Worm (Caenorhabditis elegans) whole organism, late embryonic: ENCODE data around the gene fbxa-202.

Source experiments
- T23F11.4 ChIP-seq: fragments of 200-800 bp; sonication (Bioruptor generic); optimal IDR thresholded peaks from 2 replicates; lab custom pipeline; 2018; ENCODE audit warnings: mild to moderate bottlenecking, missing genetic modification characterization, missing compliant biosample characterization
- ama-1 ChIP-seq: fragments of 150-350 bp; optimal IDR thresholded peaks from 2 replicates; lab custom pipeline; 2014
- ceh-14 ChIP-seq: sonication (generic microtip); optimal IDR thresholded peaks from 2 replicates; lab custom pipeline; 2016; ENCODE audit warnings: missing genotype, missing genetic modification characterization, missing compliant biosample characterization
- ceh-22 ChIP-seq: sonication (generic microtip); optimal IDR thresholded peaks from 2 replicates; lab custom pipeline; 2017; ENCODE audit warnings: missing biosample characterization, missing genetic modification characterization
- ceh-6 ChIP-seq: fragments of 200-800 bp; sonication (Bioruptor generic); optimal IDR thresholded peaks from 2 replicates; lab custom pipeline; 2018; ENCODE audit warnings: mild to moderate bottlenecking, missing genetic modification characterization, missing compliant biosample characterization
- elt-2 ChIP-seq: sonication (generic microtip); optimal IDR thresholded peaks from 2 replicates; lab custom pipeline; 2016; ENCODE audit warnings: missing genetic modification reagents, missing genetic modification characterization, missing compliant biosample characterization
- hlh-30 ChIP-seq: sonication (generic microtip); optimal IDR thresholded peaks from 2 replicates; lab custom pipeline; 2017; ENCODE audit warnings: antibody characterized with exemption, missing genetic modification characterization, missing compliant biosample characterization; ENCODE audit not compliant: insufficient read depth
- nhr-11 ChIP-seq: fragments of 150-350 bp; optimal IDR thresholded peaks from 2 replicates; lab custom pipeline; 2014; ENCODE audit warnings: missing biosample characterization, missing genetic modification characterization
- pag-3 ChIP-seq: sonication (generic microtip); optimal IDR thresholded peaks from 2 replicates; lab custom pipeline; 2016; ENCODE audit warnings: missing compliant biosample characterization, missing genetic modification characterization, borderline replicate concordance
- sox-4 ChIP-seq: sonication (generic microtip); optimal IDR thresholded peaks from 2 replicates; lab custom pipeline; 2017; ENCODE audit warnings: mild to moderate bottlenecking, missing genetic modification characterization, inconsistent platforms, missing compliant biosample characterization
- unc-55 ChIP-seq: sonication (generic microtip); optimal IDR thresholded peaks from 2 replicates; lab custom pipeline; 2017; ENCODE audit warnings: missing biosample characterization, missing genetic modification reagents, missing genetic modification characterization

DNA sequence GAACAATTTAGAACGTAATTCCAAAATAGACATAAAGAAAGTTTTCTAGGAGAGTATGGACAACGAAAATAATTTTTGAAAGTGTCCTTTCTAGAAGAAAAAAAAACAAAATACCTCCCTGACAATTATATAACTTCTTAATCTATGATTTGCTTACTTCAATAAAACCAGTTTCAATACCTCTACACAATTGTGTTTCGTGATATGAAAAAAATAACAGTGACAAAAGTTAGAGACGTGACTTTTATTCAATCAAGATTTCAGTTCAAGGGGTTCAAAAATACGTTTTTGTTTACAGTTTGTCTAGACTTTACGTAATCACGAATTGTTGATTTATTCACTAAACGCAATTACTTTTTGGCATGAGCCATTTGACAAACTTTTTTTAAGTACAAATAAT lies 5.8 kb upstream of the fbxa-202 start:
- TF ChIP-seq ceh-14 (tag; lab: Kevin White, UChicago) = no peak
- no peak for TF ChIP-seq T23F11.4 (GFP tag; lab: Kevin White, UChicago)
- no peak for TF ChIP-seq elt-2
- no peak for TF ChIP-seq nhr-11 (tag; lab: Kevin White, UChicago)
- TF ChIP-seq unc-55 (GFP tag; lab: Kevin White, UChicago) = no peak
- no peak for TF ChIP-seq ceh-6 (GFP tag; lab: Kevin White, UChicago)
- TF ChIP-seq ama-1 (lab: Kevin White, UChicago) = no peak
- TF ChIP-seq ceh-22 (tag; lab: Kevin White, UChicago) = no peak
- no peak for TF ChIP-seq hlh-30 (tag; lab: Kevin White, UChicago)
- TF ChIP-seq pag-3 (tag; lab: Kevin White, UChicago) = no peak
- TF ChIP-seq sox-4 = no peak
